Worm (Caenorhabditis elegans) whole organism, L4 larva: ENCODE data around the gene C09B8.3.
A peak's percentile ranks its signal among the peaks of the same experiment; 100 is the strongest.

Experiments
- F26F4.8 ChIP-seq: fragments of 200-800 bp; sonication (Bioruptor generic); conservative IDR thresholded peaks from 2 replicates; pipeline ENCODE4 v1.3.6; 2022; ENCODE audit warnings: missing genetic modification characterization, missing compliant biosample characterization
- F44E2.7 ChIP-seq: fragments of 200-800 bp; sonication (Bioruptor generic); IDR thresholded peaks from 2 replicates; pipeline ENCODE4 v2.1.2; 2022; ENCODE audit warnings: missing genetic modification characterization, missing compliant biosample characterization
- F49E8.2 ChIP-seq: sonication (generic microtip); optimal IDR thresholded peaks from 2 replicates; lab custom pipeline; 2016; ENCODE audit warnings: missing compliant biosample characterization, mild to moderate bottlenecking, missing genetic modification characterization, borderline replicate concordance
- R02D3.7 ChIP-seq: fragments of 150-350 bp; sonication (generic microtip); optimal IDR thresholded peaks from 3 replicates; lab custom pipeline; 2014; ENCODE audit warnings: missing biosample characterization, missing genetic modification characterization
- T20F7.1 ChIP-seq: fragments of 200-800 bp; sonication (Bioruptor generic); optimal IDR thresholded peaks from 2 replicates; lab custom pipeline; 2018; ENCODE audit warnings: mild to moderate bottlenecking, missing genetic modification characterization, missing compliant biosample characterization
- T26A8.4 ChIP-seq: fragments of 200-800 bp; sonication (Bioruptor generic); IDR thresholded peaks from 2 replicates; pipeline ENCODE4 v1.3.6; 2022; ENCODE audit warnings: missing genetic modification characterization, missing compliant biosample characterization
- ZK546.5 ChIP-seq, 2 experiments: sonication (generic microtip); optimal IDR thresholded peaks; 2 replicates each; lab custom pipeline; 2017; ENCODE audit warnings: missing biosample characterization in 2 of 2, missing genetic modification characterization in 2 of 2
- aly-2 ChIP-seq: sonication (generic microtip); optimal IDR thresholded peaks from 2 replicates; lab custom pipeline; 2018; ENCODE audit warnings: missing biosample characterization, missing genetic modification characterization
- ama-1 ChIP-seq: fragments of 150-350 bp; optimal IDR thresholded peaks from 2 replicates; lab custom pipeline; 2014; ENCODE audit warnings: inconsistent platforms, mixed read lengths
- ceh-32 ChIP-seq: sonication (generic microtip); optimal IDR thresholded peaks from 2 replicates; lab custom pipeline; 2016; ENCODE audit warnings: mild to moderate bottlenecking, missing genetic modification characterization, missing compliant biosample characterization; ENCODE audit not compliant: poor library complexity
- ceh-44 ChIP-seq: fragments of 200-800 bp; sonication (Bioruptor generic); IDR thresholded peaks from 2 replicates; pipeline ENCODE4 v1.3.6; 2022; ENCODE audit warnings: missing genetic modification reagents, missing genetic modification characterization, missing compliant biosample characterization
- ceh-62 ChIP-seq: sonication (generic microtip); optimal IDR thresholded peaks from 2 replicates; lab custom pipeline; 2017; ENCODE audit warnings: missing biosample characterization, missing genetic modification characterization
- cey-2 ChIP-seq: sonication (generic microtip); optimal IDR thresholded peaks from 3 replicates; lab custom pipeline; 2017; ENCODE audit warnings: missing genetic modification characterization, mild to moderate bottlenecking, missing compliant biosample characterization, antibody characterized with exemption, borderline replicate concordance; ENCODE audit not compliant: insufficient read depth
- daf-12 ChIP-seq: fragments of 150-350 bp; optimal IDR thresholded peaks from 2 replicates; lab custom pipeline; 2014; ENCODE audit warnings: missing biosample characterization, missing genetic modification reagents, missing genetic modification characterization
- daf-16 ChIP-seq, 3 experiments: sonication (generic microtip); optimal IDR thresholded peaks; 2 replicates each; lab custom pipeline; 2016 to 2017; ENCODE audit warnings: missing genetic modification characterization in 3 of 3, missing genetic modification reagents in 3 of 3, mild to moderate bottlenecking in 2 of 3, missing compliant biosample characterization in 2 of 3, missing biosample characterization in 1 of 3, moderate library complexity in 1 of 3
- daf-8 ChIP-seq: fragments of 200-800 bp; sonication (Bioruptor generic); IDR thresholded peaks from 2 replicates; pipeline ENCODE4 v1.3.6; 2022; ENCODE audit warnings: missing genetic modification characterization, missing compliant biosample characterization
- dmd-8 ChIP-seq: fragments of 200-800 bp; sonication (Bioruptor generic); IDR thresholded peaks from 2 replicates; pipeline ENCODE4 v1.3.6; 2022; ENCODE audit warnings: missing genetic modification characterization, missing compliant biosample characterization
- duxl-1 ChIP-seq: sonication (generic microtip); optimal IDR thresholded peaks from 2 replicates; lab custom pipeline; 2016; ENCODE audit warnings: mild to moderate bottlenecking, missing genetic modification characterization, moderate library complexity, missing compliant biosample characterization; ENCODE audit not compliant: poor library complexity
- fkh-10 ChIP-seq: fragments of 150-350 bp; optimal IDR thresholded peaks from 2 replicates; lab custom pipeline; 2014; ENCODE audit warnings: missing biosample characterization, missing genetic modification reagents, missing genetic modification characterization
- fos-1 ChIP-seq: fragments of 150-350 bp; optimal IDR thresholded peaks from 2 replicates; lab custom pipeline; 2014; ENCODE audit warnings: missing biosample characterization, missing genetic modification characterization
- hlh-11 ChIP-seq: fragments of 200-800 bp; sonication (Bioruptor generic); optimal IDR thresholded peaks from 2 replicates; lab custom pipeline; 2018; ENCODE audit warnings: mild to moderate bottlenecking, missing genetic modification characterization, missing compliant biosample characterization
- hmg-1.1 ChIP-seq: fragments of 200-800 bp; sonication (Bioruptor generic); IDR thresholded peaks from 2 replicates; pipeline ENCODE4 v1.3.6; 2022; ENCODE audit warnings: missing genetic modification reagents, missing genetic modification characterization, missing compliant biosample characterization
- jun-1 ChIP-seq: fragments of 150-350 bp; optimal IDR thresholded peaks from 2 replicates; lab custom pipeline; 2014; ENCODE audit warnings: missing biosample characterization, missing genetic modification reagents, missing genetic modification characterization
- lin-13 ChIP-seq: fragments of 150-350 bp; optimal IDR thresholded peaks from 2 replicates; lab custom pipeline; 2014; ENCODE audit warnings: missing biosample characterization, missing genetic modification reagents, missing genetic modification characterization
- lir-3 ChIP-seq: sonication (generic microtip); optimal IDR thresholded peaks from 2 replicates; lab custom pipeline; 2016; ENCODE audit warnings: mild to moderate bottlenecking, missing genetic modification characterization, missing compliant biosample characterization
- lsy-2 ChIP-seq, 2 experiments: fragments of 150-350 bp in 1 of 2; sonication (generic microtip) in 1 of 2; optimal IDR thresholded peaks; 2 replicates each; lab custom pipeline; 2014 to 2017; ENCODE audit warnings: missing biosample characterization in 2 of 2, missing genetic modification characterization in 2 of 2
- mdl-1 ChIP-seq, 2 experiments: fragments of 150-350 bp in 1 of 2; sonication (generic microtip) in 1 of 2; optimal IDR thresholded peaks; 2 replicates each; lab custom pipeline; 2014 to 2017; ENCODE audit warnings: missing biosample characterization in 2 of 2, missing genetic modification characterization in 2 of 2
- mep-1 ChIP-seq: fragments of 150-350 bp; sonication (generic microtip); optimal IDR thresholded peaks from 3 replicates; lab custom pipeline; 2014; ENCODE audit warnings: missing biosample characterization, missing genetic modification characterization
- mxl-3 ChIP-seq: fragments of 200-800 bp; sonication (Bioruptor generic); optimal IDR thresholded peaks from 2 replicates; lab custom pipeline; 2018; ENCODE audit warnings: mild to moderate bottlenecking, missing genetic modification characterization, missing compliant biosample characterization
- nhr-11 ChIP-seq: fragments of 150-350 bp; optimal IDR thresholded peaks from 2 replicates; lab custom pipeline; 2014; ENCODE audit warnings: missing biosample characterization, missing genetic modification characterization
- nhr-28 ChIP-seq: fragments of 150-350 bp; optimal IDR thresholded peaks from 2 replicates; lab custom pipeline; 2014; ENCODE audit warnings: missing biosample characterization, missing genetic modification characterization
- nhr-48 ChIP-seq: sonication (generic microtip); optimal IDR thresholded peaks from 2 replicates; lab custom pipeline; 2016; ENCODE audit warnings: mild to moderate bottlenecking, missing genetic modification characterization, missing compliant biosample characterization
- nhr-6 ChIP-seq: fragments of 150-350 bp; optimal IDR thresholded peaks from 2 replicates; lab custom pipeline; 2014; ENCODE audit warnings: missing biosample characterization, missing genetic modification characterization
- pqm-1 ChIP-seq: sonication (generic microtip); optimal IDR thresholded peaks from 2 replicates; lab custom pipeline; 2017; ENCODE audit warnings: missing biosample characterization, missing genetic modification characterization
- saeg-2 ChIP-seq: fragments of 200-800 bp; sonication (Bioruptor generic); IDR thresholded peaks from 2 replicates; pipeline ENCODE4 v1.3.6; 2022; ENCODE audit warnings: missing genetic modification reagents, missing genetic modification characterization, missing compliant biosample characterization
- set-16 ChIP-seq: fragments of 200-800 bp; sonication (Bioruptor generic); IDR thresholded peaks from 2 replicates; pipeline ENCODE4 v1.3.6; 2022; ENCODE audit warnings: missing genetic modification reagents, missing genetic modification characterization, missing compliant biosample characterization
- skn-1 ChIP-seq: fragments of 150-350 bp; optimal IDR thresholded peaks from 2 replicates; lab custom pipeline; 2014; ENCODE audit warnings: missing biosample characterization, missing genetic modification characterization
- snpc-4 ChIP-seq: fragments of 150-350 bp; optimal IDR thresholded peaks from 2 replicates; lab custom pipeline; 2014; ENCODE audit warnings: missing biosample characterization, missing genetic modification characterization
- spr-1 ChIP-seq: sonication (generic microtip); optimal IDR thresholded peaks from 2 replicates; lab custom pipeline; 2016; ENCODE audit warnings: mild to moderate bottlenecking, missing genetic modification characterization, missing compliant biosample characterization
- tag-97 ChIP-seq: fragments of 200-800 bp; sonication (Bioruptor generic); IDR thresholded peaks from 2 replicates; pipeline ENCODE4 v1.3.6; 2022; ENCODE audit warnings: missing genetic modification characterization, missing compliant biosample characterization
- tra-1 ChIP-seq: fragments of 200-800 bp; sonication (Bioruptor generic); IDR thresholded peaks from 2 replicates; pipeline ENCODE4 v1.3.6; 2022; ENCODE audit warnings: missing genetic modification reagents, missing genetic modification characterization, missing compliant biosample characterization
- unc-130 ChIP-seq: sonication (generic microtip); optimal IDR thresholded peaks from 2 replicates; lab custom pipeline; 2016; ENCODE audit warnings: missing genetic modification reagents, missing genetic modification characterization, missing compliant biosample characterization
- unc-62 ChIP-seq, 3 experiments: fragments of 150-350 bp in 1 of 3; sonication (generic microtip); optimal IDR thresholded peaks in 2 of 3; peaks in 1 of 3; 1 replicate in 1 of 3; 2 replicates in 2 of 3; lab custom pipeline; 2014 to 2017; ENCODE audit warnings: missing biosample characterization in 3 of 3, missing genetic modification characterization in 3 of 3, missing genetic modification reagents in 3 of 3, missing genotype in 1 of 3
- zfp-2 ChIP-seq: sonication (generic microtip); optimal IDR thresholded peaks from 2 replicates; lab custom pipeline; 2016; ENCODE audit warnings: mild to moderate bottlenecking, missing genetic modification characterization, missing compliant biosample characterization
- ztf-7 ChIP-seq: fragments of 150-350 bp; optimal IDR thresholded peaks from 2 replicates; lab custom pipeline; 2014; ENCODE audit warnings: missing biosample characterization, missing genetic modification characterization

C09B8.3 gene

ce11 chrX:5987910-5988309 is 22.6 kb downstream of the C09B8.3 start:
- TF ChIP-seq cey-2 (tag; lab: Kevin White, UChicago) (no peak), ztf-7 (tag; lab: Kevin White, UChicago) (no peak), F44E2.7 (GFP tag; lab: Robert Waterston, UW) (no peak), mxl-3 (GFP tag; lab: Kevin White, UChicago) (no peak), T20F7.1 (GFP tag; lab: Kevin White, UChicago) (no peak)
- TF ChIP-seq, all 104 proteins: peak for 0

ce11 chrX:5985720-5986119 is 24.8 kb downstream of the C09B8.3 start:
- TF ChIP-seq pqm-1 (tag; lab: Kevin White, UChicago): peak; percentile 32
- no peak for TF ChIP-seq T26A8.4 (GFP tag; lab: Robert Waterston, UW)
- peak; percentile 20 for TF ChIP-seq nhr-28
- TF ChIP-seq hlh-11 (tag; lab: Kevin White, UChicago): peak; percentile 6

- TF ChIP-seq aly-2 (tag; lab: Kevin White, UChicago) (no peak), ZK546.5 (tag; optimal IDR thresholded peaks at IDR 0.05; lab: Kevin White, UChicago) (peak in 1 of 2 experiments; percentile 86), jun-1 (tag; lab: Kevin White, UChicago) (peak; percentile 68), ceh-32 (tag; lab: Kevin White, UChicago) (no peak), nhr-48 (peak; percentile 64), T20F7.1 (GFP tag; lab: Kevin White, UChicago) (no peak), F44E2.7 (GFP tag; lab: Robert Waterston, UW) (no peak), mep-1 (tag; lab: Kevin White, UChicago) (peak; percentile 93), mxl-3 (GFP tag; lab: Kevin White, UChicago) (peak; percentile 97), daf-12 (tag; lab: Kevin White, UChicago) (no peak), ceh-62 (no peak), fkh-10 (GFP tag; lab: Kevin White, UChicago) (peak; percentile 93), saeg-2 (0 out of 2 replicates have a peak, but pooled peaks have one; percentile 28), lsy-2 (tag; optimal IDR thresholded peaks at IDR 0.05; lab: Kevin White, UChicago) (peak; percentile 7 to 87), nhr-11 (tag; lab: Kevin White, UChicago) (peak; percentile 90), ztf-7 (tag; lab: Kevin White, UChicago) (peak; percentile 44), tra-1 (no peak), hmg-1.1 (GFP tag; lab: Robert Waterston, UW) (peak; percentile 89), duxl-1 (peak; percentile 39), unc-62 (GFP tag; optimal IDR thresholded peaks at IDR 0.05 in 1 of 2; lab: Kevin White, UChicago) (peak in 1 of 2 experiments; percentile 84), unc-62 (tag; optimal IDR thresholded peaks at IDR 0.05; lab: Kevin White, UChicago) (no peak), lir-3 (tag; lab: Kevin White, UChicago) (no peak), tag-97 (no peak), spr-1 (tag; lab: Kevin White, UChicago) (no peak), skn-1 (tag; lab: Kevin White, UChicago) (no peak), nhr-6 (tag; lab: Kevin White, UChicago) (peak; percentile 84), T26A8.4 (GFP tag; lab: Robert Waterston, UW) (peak; percentile 56; the same call in 1 of the 2 replicates), F26F4.8 (GFP tag; lab: Robert Waterston, UW) (0 out of 2 replicates have a peak, but pooled peaks have one; percentile 37), ama-1 (no peak), zfp-2 (tag; lab: Kevin White, UChicago) (peak; percentile 60), R02D3.7 (tag; lab: Kevin White, UChicago) (no peak), nhr-28 (peak; percentile 79), dmd-8 (GFP tag; lab: Robert Waterston, UW) (no peak), set-16 (peak; percentile 86), F49E8.2 (tag; lab: Kevin White, UChicago) (no peak), daf-8 (no peak), snpc-4 (no peak), unc-130 (no peak), daf-16 (GFP tag; optimal IDR thresholded peaks at IDR 0.05; lab: Kevin White, UChicago) (no peak), daf-16 (tag; optimal IDR thresholded peaks at IDR 0.05; lab: Kevin White, UChicago) (peak; percentile 85), fos-1 (no peak), mdl-1 (tag; optimal IDR thresholded peaks at IDR 0.05; lab: Kevin White, UChicago) (peak; percentile 12 to 92), lin-13 (GFP tag; lab: Kevin White, UChicago) (peak; percentile 85), ceh-44 (GFP tag; lab: Robert Waterston, UW) (no peak), hlh-11 (tag; lab: Kevin White, UChicago) (peak; percentile 90)
Observed at ce11 chrX:5984581-5985039, 25.9 kb downstream of the C09B8.3 start, which contains the start of gene klp-13. Gene klp-13 (plus strand): TSS chrX:5984989.
